ENCODE assay signal across 2 fruit fly cellular contexts in the genomic region with DNA sequence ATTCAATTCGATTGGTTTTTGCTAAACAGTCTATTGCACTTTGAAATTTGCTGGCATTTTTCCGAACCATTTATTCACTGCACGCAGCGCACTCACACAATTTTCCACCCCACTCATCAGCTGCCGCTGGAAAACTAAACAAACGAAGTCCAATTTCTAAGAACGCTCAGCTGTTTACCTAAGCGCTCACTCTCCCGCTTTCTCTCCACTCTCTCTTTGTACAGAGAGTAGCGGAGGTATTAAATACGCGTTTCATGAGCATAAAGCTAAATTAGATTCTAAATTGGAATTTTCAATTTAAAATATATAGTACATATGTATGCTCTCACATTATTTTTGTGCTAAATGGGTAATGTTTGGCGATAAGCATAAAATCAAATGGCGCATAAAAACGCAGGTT.
A peak's percentile ranks its signal among the peaks of the same experiment; 100 is the strongest.
TF ChIP-seq lines count a peak whose summit lies in the region.

A gene (minus strand): TSS at position 139 of the 400 bp plus-strand sequence.

TF ChIP-seq in whole organism, adult, 20 proteins besides CTCF, POLR2A, EP300 and RAD21 (continued from another document):
- TF ChIP-seq CG14711 (tag; optimal IDR thresholded peaks at IDR 0.05; lab: Kevin White, UChicago) (no peak), Crg-1 (GFP tag; optimal IDR thresholded peaks at IDR 0.05; lab: Kevin White, UChicago) (peak; percentile 50), Clk (GFP tag; optimal IDR thresholded peaks at IDR 0.05; lab: Kevin White, UChicago) (peak; percentile 52)

TF ChIP-seq in whole organism, embryonic, 481 proteins besides CTCF, POLR2A, EP300 and RAD21 (continued from another document and continues in another):
- TF ChIP-seq GATAe (GFP tag; conservative IDR thresholded peaks at IDR 0.05; lab: Robert Waterston, UW) (no peak), CG1233 (GFP tag; optimal IDR thresholded peaks at IDR 0.05; lab: Kevin White, UChicago) (peak; percentile 87), PHDP (tag; optimal IDR thresholded peaks at IDR 0.05; lab: Kevin White, UChicago) (peak; percentile 53), grau (tag; optimal IDR thresholded peaks at IDR 0.05; lab: Kevin White, UChicago) (no peak), zen (tag; optimal IDR thresholded peaks at IDR 0.05; lab: Kevin White, UChicago) (no peak), luna (GFP tag; optimal IDR thresholded peaks at IDR 0.05; lab: Kevin White, UChicago) (no peak), CG12769 (tag; optimal IDR thresholded peaks at IDR 0.05; lab: Kevin White, UChicago) (no peak), CG10431 (GFP tag; optimal IDR thresholded peaks at IDR 0.05; lab: Kevin White, UChicago) (no peak), E2f1 (GFP tag; IDR thresholded peaks at IDR 0.05; lab: Robert Waterston, UW) (0 out of 2 replicates have a peak, but pooled peaks have one; percentile 20), Myb (GFP tag; optimal IDR thresholded peaks at IDR 0.05; lab: Kevin White, UChicago) (no peak), CG6654 (GFP tag; optimal IDR thresholded peaks at IDR 0.05; lab: Kevin White, UChicago) (no peak), Spps (tag; optimal IDR thresholded peaks at IDR 0.05; lab: Kevin White, UChicago) (no peak), CG4707 (GFP tag; optimal IDR thresholded peaks at IDR 0.05; lab: Kevin White, UChicago) (peak; percentile 51), dpn (GFP tag; optimal IDR thresholded peaks at IDR 0.05; lab: Kevin White, UChicago) (peak in 1 of 2 experiments; percentile 34), chn (GFP tag; optimal IDR thresholded peaks at IDR 0.05; lab: Kevin White, UChicago) (peak; percentile 19), CG4360 (GFP tag; IDR thresholded peaks at IDR 0.05; lab: Robert Waterston, UW) (peak; percentile 31; the same call in 1 of the 2 replicates), nmo (GFP tag; optimal IDR thresholded peaks at IDR 0.05; lab: Kevin White, UChicago) (no peak), lab (GFP tag; optimal IDR thresholded peaks at IDR 0.05; lab: Kevin White, UChicago) (peak; percentile 33), vnd (GFP tag; IDR thresholded peaks at IDR 0.05; lab: Robert Waterston, UW; ENCODE audit: partially characterized antibody) (no peak), CG10147 (GFP tag; optimal IDR thresholded peaks at IDR 0.05; lab: Kevin White, UChicago) (no peak), CG4730 (GFP tag; IDR thresholded peaks at IDR 0.05; lab: Robert Waterston, UW) (no peak), CG14014 (GFP tag; IDR thresholded peaks at IDR 0.05; lab: Robert Waterston, UW) (peak; percentile 52; the same call in 1 of the 2 replicates), CG2875 (GFP tag; optimal IDR thresholded peaks at IDR 0.05; lab: Kevin White, UChicago) (peak; percentile 61), CG12942 (GFP tag; optimal IDR thresholded peaks at IDR 0.05; lab: Kevin White, UChicago) (peak; percentile 42), CG1792 (GFP tag; optimal IDR thresholded peaks at IDR 0.05; lab: Kevin White, UChicago) (peak; percentile 28), kah (GFP tag; optimal IDR thresholded peaks at IDR 0.05; lab: Kevin White, UChicago) (peak; percentile 34), pita (GFP tag; optimal IDR thresholded peaks at IDR 0.05; lab: Kevin White, UChicago) (no peak), D19A (tag; optimal IDR thresholded peaks at IDR 0.05; lab: Kevin White, UChicago) (no peak), dmrt99B (tag; optimal IDR thresholded peaks at IDR 0.05; lab: Kevin White, UChicago) (peak; percentile 7), Dbx (GFP tag; IDR thresholded peaks at IDR 0.05; lab: Robert Waterston, UW) (no peak), Taf1 (GFP tag; IDR thresholded peaks at IDR 0.05; lab: Robert Waterston, UW) (no peak), CG2116 (GFP tag; optimal IDR thresholded peaks at IDR 0.05; lab: Kevin White, UChicago) (peak; percentile 5), CG11504 (tag; optimal IDR thresholded peaks at IDR 0.05; lab: Kevin White, UChicago) (peak; percentile 14), maf-S (GFP tag; optimal IDR thresholded peaks at IDR 0.05; lab: Kevin White, UChicago) (peak; percentile 34), CG6791 (GFP tag; IDR thresholded peaks at IDR 0.05; lab: Robert Waterston, UW; ENCODE audit: partially characterized antibody) (no peak), tna (GFP tag; IDR thresholded peaks at IDR 0.05; lab: Robert Waterston, UW; ENCODE audit: partially characterized antibody) (no peak), CG3838 (GFP tag; optimal IDR thresholded peaks at IDR 0.05; lab: Kevin White, UChicago) (no peak), Hr39 (optimal IDR thresholded peaks at IDR 0.05; lab: Kevin White, UChicago) (no peak), lbe (GFP tag; optimal IDR thresholded peaks at IDR 0.05; lab: Kevin White, UChicago) (no peak), Dll (GFP tag; IDR thresholded peaks at IDR 0.05; lab: Robert Waterston, UW; ENCODE audit: partially characterized antibody) (0 out of 4 replicates have a peak, but pooled peaks have one; percentile 25), crp (GFP tag; optimal IDR thresholded peaks at IDR 0.05; lab: Kevin White, UChicago) (peak in 1 of 2 experiments; percentile 61), Doc2 (GFP tag; IDR thresholded peaks at IDR 0.05; lab: Robert Waterston, UW) (no peak), ara (GFP tag; IDR thresholded peaks at IDR 0.05; lab: Robert Waterston, UW) (no peak), Ada2b (GFP tag; IDR thresholded peaks at IDR 0.05; lab: Robert Waterston, UW) (peak; percentile 30; the same call in 1 of the 2 replicates), CG13296 (GFP tag; optimal IDR thresholded peaks at IDR 0.05; lab: Kevin White, UChicago) (no peak), CG18764 (GFP tag; optimal IDR thresholded peaks at IDR 0.05; lab: Kevin White, UChicago) (peak; percentile 46), Chrac-16 (GFP tag; optimal IDR thresholded peaks at IDR 0.05; lab: Kevin White, UChicago) (no peak), ken (GFP tag; IDR thresholded peaks at IDR 0.05; lab: Robert Waterston, UW) (no peak), CG10267 (tag; optimal IDR thresholded peaks at IDR 0.05; lab: Kevin White, UChicago) (no peak), gt (GFP tag; IDR thresholded peaks at IDR 0.05; lab: Robert Waterston, UW) (no peak), aop (GFP tag; IDR thresholded peaks at IDR 0.05; lab: Robert Waterston, UW) (no peak), Hmr (GFP tag; optimal IDR thresholded peaks at IDR 0.05; lab: Kevin White, UChicago) (peak; percentile 29), Hr3 (GFP tag; optimal IDR thresholded peaks at IDR 0.05; lab: Kevin White, UChicago) (no peak), pan (optimal IDR thresholded peaks at IDR 0.05; lab: Kevin White, UChicago) (no peak), pan (GFP tag; optimal IDR thresholded peaks at IDR 0.05 in 1 of 2, IDR thresholded peaks at IDR 0.05 in 1 of 2) (peak in 1 of 2 experiments; percentile 23), Fer3 (tag; optimal IDR thresholded peaks at IDR 0.05; lab: Kevin White, UChicago) (peak; percentile 52), vvl (GFP tag; IDR thresholded peaks at IDR 0.05; lab: Robert Waterston, UW) (peak; percentile 50), org-1 (GFP tag; optimal IDR thresholded peaks at IDR 0.05; lab: Kevin White, UChicago) (no peak), cg (GFP tag; optimal IDR thresholded peaks at IDR 0.05; lab: Kevin White, UChicago) (no peak), CG16815 (GFP tag; optimal IDR thresholded peaks at IDR 0.05; lab: Kevin White, UChicago) (no peak), HLH54F (GFP tag; optimal IDR thresholded peaks at IDR 0.05; lab: Kevin White, UChicago) (no peak), odd (GFP tag; optimal IDR thresholded peaks at IDR 0.05; lab: Kevin White, UChicago) (peak; percentile 19), CG6272 (GFP tag; IDR thresholded peaks at IDR 0.05; lab: Robert Waterston, UW) (no peak), NFAT (GFP tag; IDR thresholded peaks at IDR 0.05; lab: Robert Waterston, UW) (no peak), wdn (GFP tag; IDR thresholded peaks at IDR 0.05; lab: Robert Waterston, UW) (no peak), ci (GFP tag; IDR thresholded peaks at IDR 0.05; lab: Robert Waterston, UW) (peak; percentile 76), Gug (GFP tag; IDR thresholded peaks at IDR 0.05; lab: Robert Waterston, UW) (no peak), NfI (GFP tag; optimal IDR thresholded peaks at IDR 0.05; lab: Kevin White, UChicago) (peak; percentile 10), Atf6 (GFP tag; IDR thresholded peaks at IDR 0.05; lab: Robert Waterston, UW) (no peak), Lpt (GFP tag; optimal IDR thresholded peaks at IDR 0.05; lab: Kevin White, UChicago) (no peak), gce (GFP tag; IDR thresholded peaks at IDR 0.05; lab: Robert Waterston, UW) (0 out of 3 replicates have a peak, but pooled peaks have one; percentile 29), CG8359 (GFP tag; optimal IDR thresholded peaks at IDR 0.05; lab: Kevin White, UChicago; ENCODE audit: borderline replicate concordance) (peak; percentile 36), Awh (GFP tag; IDR thresholded peaks at IDR 0.05; lab: Robert Waterston, UW) (peak; percentile 84), CG8944 (GFP tag; optimal IDR thresholded peaks at IDR 0.05; lab: Kevin White, UChicago) (peak; percentile 6), peb (GFP tag; IDR thresholded peaks at IDR 0.05; lab: Robert Waterston, UW) (no peak), Rfx (GFP tag; IDR thresholded peaks at IDR 0.05; lab: Robert Waterston, UW) (0 out of 2 replicates have a peak, but pooled peaks have one; percentile 25), sqz (GFP tag; optimal IDR thresholded peaks at IDR 0.05; lab: Kevin White, UChicago) (peak; percentile 50), gsb-n (tag; optimal IDR thresholded peaks at IDR 0.05; lab: Kevin White, UChicago) (peak; percentile 27), Six4 (GFP tag; optimal IDR thresholded peaks at IDR 0.05; lab: Kevin White, UChicago) (peak; percentile 14), Dek (tag; optimal IDR thresholded peaks at IDR 0.05; lab: Kevin White, UChicago) (no peak), hth (optimal IDR thresholded peaks at IDR 0.05; lab: Kevin White, UChicago) (no peak), Meics (GFP tag; optimal IDR thresholded peaks at IDR 0.05; lab: Kevin White, UChicago) (peak; percentile 65), CG34422 (GFP tag; IDR thresholded peaks at IDR 0.05; lab: Robert Waterston, UW) (0 out of 3 replicates have a peak, but pooled peaks have one; percentile 17), nerfin-2 (GFP tag; IDR thresholded peaks at IDR 0.05; lab: Robert Waterston, UW; ENCODE audit: partially characterized antibody) (no peak), ac (GFP tag; optimal IDR thresholded peaks at IDR 0.05; lab: Kevin White, UChicago) (no peak), dysf (GFP tag; IDR thresholded peaks at IDR 0.05; lab: Robert Waterston, UW) (no peak), dan (GFP tag; IDR thresholded peaks at IDR 0.05; lab: Robert Waterston, UW) (no peak), gcm2 (GFP tag; optimal IDR thresholded peaks at IDR 0.05; lab: Kevin White, UChicago) (no peak), CG7357 (GFP tag; IDR thresholded peaks at IDR 0.05; lab: Robert Waterston, UW) (no peak), rib (GFP tag; IDR thresholded peaks at IDR 0.05; lab: Robert Waterston, UW) (no peak), CG10959 (GFP tag; IDR thresholded peaks at IDR 0.05; lab: Robert Waterston, UW) (no peak), Jarid2 (GFP tag; optimal IDR thresholded peaks at IDR 0.05; lab: Kevin White, UChicago) (peak; percentile 38), tup (GFP tag; optimal IDR thresholded peaks at IDR 0.05; lab: Kevin White, UChicago) (peak; percentile 18), CG2712 (tag; optimal IDR thresholded peaks at IDR 0.05; lab: Kevin White, UChicago) (no peak), vfl (GFP tag; optimal IDR thresholded peaks at IDR 0.05; lab: Kevin White, UChicago) (no peak), Deaf1 (tag; optimal IDR thresholded peaks at IDR 0.05; lab: Kevin White, UChicago) (no peak), CG13624 (GFP tag; optimal IDR thresholded peaks at IDR 0.05; lab: Kevin White, UChicago) (peak; percentile 12), CG1602 (GFP tag; optimal IDR thresholded peaks at IDR 0.05; lab: Kevin White, UChicago) (peak; percentile 41), CG14965 (GFP tag; optimal IDR thresholded peaks at IDR 0.05; lab: Kevin White, UChicago; ENCODE audit: borderline replicate concordance) (peak; percentile 15), wek (GFP tag; optimal IDR thresholded peaks at IDR 0.05; lab: Kevin White, UChicago) (peak; percentile 72), onecut (GFP tag; IDR thresholded peaks at IDR 0.05; lab: Robert Waterston, UW) (peak; percentile 26), CG12104 (GFP tag; optimal IDR thresholded peaks at IDR 0.05; lab: Kevin White, UChicago) (no peak), CG31224 (GFP tag; IDR thresholded peaks at IDR 0.05; lab: Robert Waterston, UW) (no peak), Camta (GFP tag; optimal IDR thresholded peaks at IDR 0.05; lab: Kevin White, UChicago) (peak; percentile 53), fd64A (GFP tag; optimal IDR thresholded peaks at IDR 0.05; lab: Kevin White, UChicago) (peak; percentile 67), oc (tag; optimal IDR thresholded peaks at IDR 0.05; lab: Kevin White, UChicago) (no peak), inv (GFP tag; IDR thresholded peaks at IDR 0.05; lab: Robert Waterston, UW; ENCODE audit: partially characterized antibody) (no peak), CG3995 (GFP tag; optimal IDR thresholded peaks at IDR 0.05; lab: Kevin White, UChicago) (no peak), CG11093 (GFP tag; IDR thresholded peaks at IDR 0.05; lab: Robert Waterston, UW) (no peak), CG11247 (GFP tag; IDR thresholded peaks at IDR 0.05; lab: Robert Waterston, UW) (peak; percentile 50; the same call in 1 of the 2 replicates), CG7987 (GFP tag; optimal IDR thresholded peaks at IDR 0.05; lab: Kevin White, UChicago) (peak; percentile 65), CG17802 (tag; optimal IDR thresholded peaks at IDR 0.05; lab: Kevin White, UChicago) (peak; percentile 59), Sox100B (GFP tag; optimal IDR thresholded peaks at IDR 0.05; lab: Kevin White, UChicago) (peak; percentile 42), Stat92E (GFP tag; optimal IDR thresholded peaks at IDR 0.05; lab: Kevin White, UChicago) (no peak), Hmx (GFP tag; optimal IDR thresholded peaks at IDR 0.05; lab: Kevin White, UChicago) (no peak), fru (optimal IDR thresholded peaks at IDR 0.05; lab: Kevin White, UChicago) (no peak), Opbp (GFP tag; IDR thresholded peaks at IDR 0.05; lab: Robert Waterston, UW; ENCODE audit: partially characterized antibody) (no peak), CG1647 (GFP tag; optimal IDR thresholded peaks at IDR 0.05; lab: Kevin White, UChicago) (peak; percentile 6), tio (GFP tag; optimal IDR thresholded peaks at IDR 0.05; lab: Kevin White, UChicago) (peak; percentile 48), CG15073 (GFP tag; optimal IDR thresholded peaks at IDR 0.05; lab: Kevin White, UChicago) (no peak), tin (GFP tag; optimal IDR thresholded peaks at IDR 0.05; lab: Kevin White, UChicago) (peak; percentile 4), ash1 (GFP tag; optimal IDR thresholded peaks at IDR 0.05; lab: Kevin White, UChicago) (no peak), Dip2 (GFP tag; IDR thresholded peaks at IDR 0.05; lab: Robert Waterston, UW) (no peak), Blimp-1 (GFP tag; optimal IDR thresholded peaks at IDR 0.05; lab: Kevin White, UChicago) (no peak)
